Worm (Caenorhabditis elegans) whole organism, young adult: ENCODE results near the gene C04H5.1.
A peak's percentile ranks its signal among the peaks of the same experiment; 100 is the strongest.

ENCODE experiments used
- D2030.7 ChIP-seq: fragments of 200-800 bp; sonication (Bioruptor generic); IDR thresholded peaks from 2 replicates; pipeline ENCODE4 v1.3.6; 2022; ENCODE audit warnings: missing genetic modification reagents, missing genetic modification characterization, missing compliant biosample characterization
- F22D6.2 ChIP-seq: sonication (generic microtip); optimal IDR thresholded peaks from 2 replicates; lab custom pipeline; 2016; ENCODE audit warnings: mild to moderate bottlenecking, missing genetic modification characterization, missing compliant biosample characterization
- F33H1.4 ChIP-seq: fragments of 200-800 bp; sonication (Bioruptor generic); IDR thresholded peaks from 2 replicates; pipeline ENCODE4 v1.3.6; 2022; ENCODE audit warnings: missing genetic modification reagents, missing genetic modification characterization, missing compliant biosample characterization
- F37B4.10 ChIP-seq: fragments of 200-800 bp; sonication (Bioruptor generic); IDR thresholded peaks from 2 replicates; pipeline ENCODE4 v1.3.6; 2022; ENCODE audit warnings: missing genetic modification characterization, missing compliant biosample characterization
- Y56A3A.18 ChIP-seq: fragments of 200-800 bp; sonication (Bioruptor generic); IDR thresholded peaks from 2 replicates; pipeline ENCODE4 v1.3.6; 2022; ENCODE audit warnings: missing genetic modification reagents, missing genetic modification characterization, missing compliant biosample characterization
- ZK185.1 ChIP-seq: sonication (generic microtip); optimal IDR thresholded peaks from 2 replicates; lab custom pipeline; 2016; ENCODE audit warnings: mild to moderate bottlenecking, missing genetic modification characterization, missing compliant biosample characterization; ENCODE audit not compliant: poor library complexity, severe bottlenecking
- akir-1 ChIP-seq: fragments of 200-800 bp; sonication (Bioruptor generic); optimal IDR thresholded peaks from 2 replicates; lab custom pipeline; 2018; ENCODE audit warnings: mild to moderate bottlenecking, missing genetic modification characterization, moderate library complexity, missing compliant biosample characterization
- attf-3 ChIP-seq: fragments of 200-800 bp; sonication (Bioruptor generic); conservative IDR thresholded peaks from 2 replicates; pipeline ENCODE4 v1.3.6; 2022; ENCODE audit warnings: missing genetic modification reagents, missing genetic modification characterization, missing compliant biosample characterization
- bed-2 ChIP-seq: fragments of 200-800 bp; sonication (Bioruptor generic); IDR thresholded peaks from 2 replicates; pipeline ENCODE4 v1.3.6; 2022; ENCODE audit warnings: missing genetic modification reagents, missing genetic modification characterization, missing compliant biosample characterization
- ceh-91 ChIP-seq: fragments of 200-800 bp; sonication (Bioruptor generic); IDR thresholded peaks from 2 replicates; pipeline ENCODE4 v1.3.6; 2022; ENCODE audit warnings: missing genetic modification reagents, missing genetic modification characterization, missing compliant biosample characterization
- chd-7 ChIP-seq: sonication (generic microtip); optimal IDR thresholded peaks from 2 replicates; lab custom pipeline; 2016; ENCODE audit warnings: mild to moderate bottlenecking, missing genetic modification characterization, moderate library complexity, missing compliant biosample characterization
- dox-1 ChIP-seq: fragments of 200-800 bp; sonication (Bioruptor generic); IDR thresholded peaks from 2 replicates; pipeline ENCODE4 v1.3.6; 2022; ENCODE audit warnings: missing genetic modification reagents, missing genetic modification characterization, missing compliant biosample characterization
- egl-44 ChIP-seq: fragments of 200-800 bp; sonication (Bioruptor generic); IDR thresholded peaks from 2 replicates; pipeline ENCODE4 v1.3.6; 2022; ENCODE audit warnings: missing genetic modification reagents, missing genetic modification characterization, missing compliant biosample characterization
- egrh-3 ChIP-seq: fragments of 200-800 bp; sonication (Bioruptor generic); IDR thresholded peaks from 2 replicates; pipeline ENCODE4 v1.3.6; 2022; ENCODE audit warnings: missing genetic modification reagents, missing genetic modification characterization, missing compliant biosample characterization
- him-1 ChIP-seq: sonication (generic microtip); optimal IDR thresholded peaks from 2 replicates; lab custom pipeline; 2016; ENCODE audit warnings: missing genotype, missing genetic modification reagents, missing genetic modification characterization, missing compliant biosample characterization
- hmg-1.2 ChIP-seq: fragments of 200-800 bp; sonication (Bioruptor generic); IDR thresholded peaks from 2 replicates; pipeline ENCODE4 v1.3.6; 2022; ENCODE audit warnings: missing genetic modification reagents, missing genetic modification characterization, missing compliant biosample characterization
- lag-1 ChIP-seq: fragments of 200-800 bp; sonication (Bioruptor generic); IDR thresholded peaks from 2 replicates; pipeline ENCODE4 v1.3.6; 2022; ENCODE audit warnings: missing genetic modification reagents, missing genetic modification characterization, missing compliant biosample characterization
- let-526 ChIP-seq: fragments of 200-800 bp; sonication (Bioruptor generic); IDR thresholded peaks from 2 replicates; pipeline ENCODE4 v1.3.6; 2022; ENCODE audit warnings: missing genetic modification reagents, missing genetic modification characterization, missing compliant biosample characterization
- lin-35 ChIP-seq, 3 experiments: fragments of 150-350 bp in 2 of 3; sonication (generic microtip) in 1 of 3; optimal IDR thresholded peaks; 2 replicates each; lab custom pipeline; 2014 to 2018; ENCODE audit warnings: missing biosample characterization in 3 of 3, missing genetic modification characterization in 3 of 3, missing genetic modification reagents in 3 of 3
- lin-40 ChIP-seq: sonication (generic microtip); optimal IDR thresholded peaks from 2 replicates; lab custom pipeline; 2016; ENCODE audit warnings: missing genetic modification characterization, mild to moderate bottlenecking, missing compliant biosample characterization, missing genotype, missing genetic modification reagents
- lsl-1 ChIP-seq: fragments of 200-800 bp; sonication (Bioruptor generic); optimal IDR thresholded peaks from 2 replicates; lab custom pipeline; 2018; ENCODE audit warnings: mild to moderate bottlenecking, missing genetic modification characterization, moderate library complexity, missing compliant biosample characterization
- madf-3 ChIP-seq: fragments of 200-800 bp; sonication (Bioruptor generic); IDR thresholded peaks from 2 replicates; pipeline ENCODE4 v1.3.6; 2022; ENCODE audit warnings: missing genetic modification reagents, missing genetic modification characterization, missing compliant biosample characterization
- madf-6 ChIP-seq: fragments of 200-800 bp; sonication (Bioruptor generic); IDR thresholded peaks from 2 replicates; pipeline ENCODE4 v1.3.6; 2022; ENCODE audit warnings: missing genetic modification reagents, missing genetic modification characterization, missing compliant biosample characterization
- madf-8 ChIP-seq: fragments of 200-800 bp; sonication (Bioruptor generic); conservative IDR thresholded peaks from 2 replicates; pipeline ENCODE4 v1.3.6; 2022; ENCODE audit warnings: missing genetic modification reagents, missing genetic modification characterization, missing compliant biosample characterization
- mcd-1 ChIP-seq: fragments of 200-800 bp; sonication (Bioruptor generic); IDR thresholded peaks from 2 replicates; pipeline ENCODE4 v1.3.6; 2022; ENCODE audit warnings: missing genetic modification reagents, missing genetic modification characterization, missing compliant biosample characterization
- nfya-2 ChIP-seq: fragments of 200-800 bp; sonication (Bioruptor generic); IDR thresholded peaks from 2 replicates; pipeline ENCODE4 v1.3.6; 2022; ENCODE audit warnings: missing genetic modification reagents, missing genetic modification characterization, missing compliant biosample characterization
- nfyb-1 ChIP-seq: fragments of 200-800 bp; sonication (Bioruptor generic); IDR thresholded peaks from 2 replicates; pipeline ENCODE4 v1.3.6; 2022; ENCODE audit warnings: missing genetic modification reagents, missing genetic modification characterization, missing compliant biosample characterization
- nhr-120 ChIP-seq: fragments of 200-800 bp; sonication (Bioruptor generic); IDR thresholded peaks from 2 replicates; pipeline ENCODE4 v1.3.6; 2022; ENCODE audit warnings: missing genetic modification characterization, missing compliant biosample characterization
- snpc-3.4 ChIP-seq: sonication (generic microtip); optimal IDR thresholded peaks from 2 replicates; lab custom pipeline; 2017; ENCODE audit warnings: missing genetic modification characterization, mild to moderate bottlenecking, missing compliant biosample characterization, antibody characterized with exemption, moderate library complexity, missing genotype, missing genetic modification reagents
- somi-1 ChIP-seq: fragments of 200-800 bp; sonication (Bioruptor generic); optimal IDR thresholded peaks from 2 replicates; lab custom pipeline; 2018; ENCODE audit warnings: mild to moderate bottlenecking, missing genetic modification characterization, missing compliant biosample characterization
- tbp1 ChIP-seq: fragments of 200-800 bp; sonication (Bioruptor generic); optimal IDR thresholded peaks from 2 replicates; lab custom pipeline; 2018; ENCODE audit warnings: mild to moderate bottlenecking, missing genetic modification characterization, missing compliant biosample characterization
- tlf-1 ChIP-seq: fragments of 200-800 bp; sonication (Bioruptor generic); optimal IDR thresholded peaks from 2 replicates; lab custom pipeline; 2018; ENCODE audit warnings: mild to moderate bottlenecking, missing genetic modification characterization, missing compliant biosample characterization
- xnd-1 ChIP-seq: sonication (generic microtip); optimal IDR thresholded peaks from 2 replicates; lab custom pipeline; 2016; ENCODE audit warnings: missing genotype, missing genetic modification reagents, missing genetic modification characterization, missing compliant biosample characterization
- zim-3 ChIP-seq: sonication (generic microtip); optimal IDR thresholded peaks from 2 replicates; lab custom pipeline; 2017; ENCODE audit warnings: mild to moderate bottlenecking, missing genetic modification characterization, moderate library complexity, missing compliant biosample characterization
- ztf-28 ChIP-seq: fragments of 200-800 bp; sonication (Bioruptor generic); IDR thresholded peaks from 2 replicates; pipeline ENCODE4 v1.3.6; 2022; ENCODE audit warnings: missing genetic modification reagents, missing genetic modification characterization, missing compliant biosample characterization
- ztf-6 ChIP-seq: fragments of 200-800 bp; sonication (Bioruptor generic); IDR thresholded peaks from 2 replicates; pipeline ENCODE4 v1.3.6; 2022; ENCODE audit warnings: missing genetic modification reagents, missing genetic modification characterization, missing compliant biosample characterization

The C04H5.1 gene

ce11 chrII:14561549-14562115 is 27.5 kb downstream of the C04H5.1 start, which contains the start of gene mog-4 (continued):
- TF ChIP-seq nfya-2 (GFP tag; lab: Robert Waterston, UW), result peak; percentile 89
- TF ChIP-seq egrh-3 (GFP tag; lab: Robert Waterston, UW), result peak; percentile 90
- TF ChIP-seq nfyb-1, result peak; percentile 99
- TF ChIP-seq akir-1, result peak; percentile 89
- TF ChIP-seq attf-3 (GFP tag; lab: Robert Waterston, UW), result peak; percentile 93
- TF ChIP-seq ztf-6, result peak; percentile 100
- TF ChIP-seq zim-3 (tag; lab: Kevin White, UChicago), result peak; percentile 81
- peak; percentile 100 for TF ChIP-seq bed-2 (GFP tag; lab: Robert Waterston, UW)
- TF ChIP-seq chd-7 (tag; lab: Kevin White, UChicago), result peak; percentile 84
- peak; percentile 98 for TF ChIP-seq lsl-1
- peak; percentile 98 for TF ChIP-seq nhr-120 (GFP tag; lab: Robert Waterston, UW)
- peak; percentile 86 for TF ChIP-seq xnd-1 (tag; lab: Kevin White, UChicago)
- TF ChIP-seq madf-3 (GFP tag; lab: Robert Waterston, UW), result peak; percentile 98
- TF ChIP-seq let-526 (GFP tag; lab: Robert Waterston, UW), result peak; percentile 100
- TF ChIP-seq madf-8 (GFP tag; lab: Robert Waterston, UW), result peak; percentile 99
- TF ChIP-seq ztf-28 (GFP tag; lab: Robert Waterston, UW), result peak; percentile 100
- peak; percentile 99 for TF ChIP-seq lag-1 (GFP tag; lab: Robert Waterston, UW)
- peak; percentile 96 for TF ChIP-seq F37B4.10 (GFP tag; lab: Robert Waterston, UW)
- peak; percentile 97 for TF ChIP-seq egl-44 (GFP tag; lab: Robert Waterston, UW)
- TF ChIP-seq him-1 (tag; lab: Kevin White, UChicago), result peak; percentile 84
- peak; percentile 100 for TF ChIP-seq dox-1 (GFP tag; lab: Robert Waterston, UW)
- TF ChIP-seq F22D6.2 (tag; lab: Kevin White, UChicago), result peak; percentile 89
- TF ChIP-seq tlf-1 (GFP tag; lab: Kevin White, UChicago), result peak; percentile 98
- TF ChIP-seq lin-40 (tag; lab: Kevin White, UChicago), result peak; percentile 98
- peak; percentile 76 for TF ChIP-seq tbp1 (GFP tag; lab: Kevin White, UChicago)
- TF ChIP-seq ZK185.1 (tag; lab: Kevin White, UChicago), result peak; percentile 97
- TF ChIP-seq snpc-3.4, result peak; percentile 18
- peak; percentile 99 for TF ChIP-seq Y56A3A.18 (GFP tag; lab: Robert Waterston, UW)
- peak in 2 of 3 experiments; percentile 26 to 84 for TF ChIP-seq lin-35 (GFP tag; optimal IDR thresholded peaks at IDR 0.05; lab: Kevin White, UChicago)
- TF ChIP-seq somi-1 (GFP tag; lab: Kevin White, UChicago), result peak; percentile 96
- peak; percentile 97 for TF ChIP-seq F33H1.4

- TF ChIP-seq ceh-91 (peak; percentile 40; the same call in 1 of the 2 replicates), hmg-1.2 (GFP tag; lab: Robert Waterston, UW) (peak; percentile 97), madf-8 (GFP tag; lab: Robert Waterston, UW) (peak; percentile 80), F33H1.4 (peak; percentile 38; the same call in 1 of the 2 replicates), xnd-1 (tag; lab: Kevin White, UChicago) (peak; percentile 79), dox-1 (GFP tag; lab: Robert Waterston, UW) (peak; percentile 70), madf-6 (peak; percentile 70), lsl-1 (peak; percentile 78), mcd-1 (GFP tag; lab: Robert Waterston, UW) (0 out of 2 replicates have a peak, but pooled peaks have one; percentile 35), ztf-28 (GFP tag; lab: Robert Waterston, UW) (0 out of 2 replicates have a peak, but pooled peaks have one; percentile 36), D2030.7 (GFP tag; lab: Robert Waterston, UW) (peak; percentile 43; the same call in 1 of the 2 replicates), egrh-3 (GFP tag; lab: Robert Waterston, UW) (peak; percentile 53; the same call in 1 of the 2 replicates)
Measured at ce11 chrII:14563766-14564370, 29.8 kb downstream of the C04H5.1 start.
